Worm (Caenorhabditis elegans): ENCODE results near the gene F01G10.4.

Gene F01G10.4

DNA sequence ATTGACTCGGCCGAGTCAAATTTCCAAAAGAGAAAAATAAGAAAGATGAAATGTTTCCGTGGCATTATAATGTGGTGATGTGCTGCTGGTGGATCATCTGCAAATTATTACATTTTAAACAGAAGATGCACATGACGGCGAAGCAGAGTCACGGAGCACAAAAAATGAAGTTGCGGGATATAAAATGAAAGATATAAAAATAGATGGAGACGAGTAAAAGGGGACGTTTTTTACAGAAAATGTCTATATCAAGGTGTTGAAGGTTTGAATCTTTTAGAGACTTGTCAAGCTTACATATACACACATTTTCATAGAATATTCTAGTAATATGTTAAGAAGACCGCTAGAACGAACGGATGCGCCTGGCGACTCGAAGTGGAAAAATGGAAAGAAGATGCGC, 38.0 kb downstream of the F01G10.4 start, which contains the start of gene ptrg-1:
TSS of gene ptrg-1 (minus strand) at position 101 of the 400 bp plus-strand sequence.
- TF ChIP-seq mdl-1 (tag; optimal IDR thresholded peaks at IDR 0.05) (no peak), jun-1 (tag; optimal IDR thresholded peaks at IDR 0.05) (no peak), pag-3 (tag; optimal IDR thresholded peaks at IDR 0.05; ENCODE audit: borderline replicate concordance, insufficient read depth) (no peak), aha-1 (tag; optimal IDR thresholded peaks at IDR 0.05) (no peak), hlh-4 (tag; optimal IDR thresholded peaks at IDR 0.05) (no peak), nhr-237 (tag; optimal IDR thresholded peaks at IDR 0.05) (no peak)

ce11 chrIV:10191498-10191897, 40.9 kb downstream of the F01G10.4 start:
- TF ChIP-seq ces-1 (GFP tag; optimal IDR thresholded peaks at IDR 0.05) (no peak), mep-1 (tag; optimal IDR thresholded peaks at IDR 0.05) (no peak), sptf-1 (tag; optimal IDR thresholded peaks at IDR 0.05) (no peak), unc-86 (tag; optimal IDR thresholded peaks at IDR 0.05) (no peak), blmp-1 (tag; optimal IDR thresholded peaks at IDR 0.05) (no peak), unc-98 (GFP tag; IDR thresholded peaks at IDR 0.05) (no peak), nhr-84 (tag; optimal IDR thresholded peaks at IDR 0.05) (no peak), lin-14 (GFP tag; optimal IDR thresholded peaks at IDR 0.05) (peak; percentile 20), nhr-237 (tag; optimal IDR thresholded peaks at IDR 0.05) (no peak), nhr-71 (tag; optimal IDR thresholded peaks at IDR 0.05) (no peak), fkh-10 (GFP tag; optimal IDR thresholded peaks at IDR 0.05) (peak; percentile 79), ceh-8 (GFP tag; optimal IDR thresholded peaks at IDR 0.05) (no peak), swsn-7 (tag; optimal IDR thresholded peaks at IDR 0.05) (no peak), lin-35 (GFP tag; optimal IDR thresholded peaks at IDR 0.05) (no peak), nhr-76 (tag; optimal IDR thresholded peaks at IDR 0.05) (no peak), sup-37 (GFP tag; optimal IDR thresholded peaks at IDR 0.05) (no peak), sox-4 (tag; optimal IDR thresholded peaks at IDR 0.05) (no peak), hlh-4 (tag; optimal IDR thresholded peaks at IDR 0.05) (no peak)

- no peak for TF ChIP-seq efl-1 (optimal IDR thresholded peaks at IDR 0.05)
- TF ChIP-seq efl-1 (GFP tag; optimal IDR thresholded peaks at IDR 0.05 in 1 of 2) = peak in 1 of 2 experiments; percentile 69
- TF ChIP-seq fkh-8 (tag; optimal IDR thresholded peaks at IDR 0.05) = no peak
Measured at ce11 chrIV:10190586-10190985, 41.8 kb downstream of the F01G10.4 start.

- TF ChIP-seq fkh-10 (GFP tag; optimal IDR thresholded peaks at IDR 0.05) = peak; percentile 63
- no peak for TF ChIP-seq grh-1 (GFP tag; IDR thresholded peaks at IDR 0.05)
Measured at ce11 chrIV:10188505-10188904, 43.9 kb downstream of the F01G10.4 start.
